Worm (Caenorhabditis elegans) whole organism, L4/young adult: ENCODE results near the gene srh-269.

Source experiments
- dao-5 ChIP-seq: sonication (generic microtip); optimal IDR thresholded peaks from 2 replicates; lab custom pipeline; 2016; ENCODE audit warnings: missing genotype, missing genetic modification characterization, moderate library complexity, missing compliant biosample characterization
- him-1 ChIP-seq: sonication (generic microtip); optimal IDR thresholded peaks from 2 replicates; lab custom pipeline; 2016; ENCODE audit warnings: missing genotype, missing genetic modification reagents, missing genetic modification characterization, missing compliant biosample characterization

- TF ChIP-seq him-1 (tag; lab: Kevin White, UChicago), result no peak
- no peak for TF ChIP-seq dao-5 (tag; lab: Kevin White, UChicago)
Observed at ce11 chrV:16622754-16623261, 31.0 kb upstream of the srh-269 start, which contains the start of gene Y70C5A.2.
